Worm (Caenorhabditis elegans) whole organism, mixed stage, embryonic: ENCODE data around the gene Y102E9.3.

Source experiments
- bed-3 ChIP-seq: fragments of 200-800 bp; sonication (Bioruptor generic); optimal IDR thresholded peaks from 3 replicates; lab custom pipeline; 2018; ENCODE audit warnings: mild to moderate bottlenecking, missing genetic modification characterization, moderate library complexity, missing compliant biosample characterization
- blmp-1 ChIP-seq: fragments of 150-350 bp; optimal IDR thresholded peaks from 2 replicates; lab custom pipeline; 2014; ENCODE audit warnings: missing biosample characterization, missing genetic modification characterization
- ceh-39 ChIP-seq: fragments of 150-350 bp; optimal IDR thresholded peaks from 2 replicates; lab custom pipeline; 2014; ENCODE audit warnings: missing biosample characterization, missing genetic modification characterization
- ceh-43 ChIP-seq: fragments of 200-800 bp; sonication (Bioruptor generic); optimal IDR thresholded peaks from 2 replicates; lab custom pipeline; 2018; ENCODE audit warnings: mild to moderate bottlenecking, missing genetic modification characterization, moderate library complexity, missing compliant biosample characterization
- ceh-83 ChIP-seq: fragments of 200-800 bp; sonication (Bioruptor generic); optimal IDR thresholded peaks from 2 replicates; lab custom pipeline; 2018; ENCODE audit warnings: mild to moderate bottlenecking, missing genetic modification characterization, missing compliant biosample characterization
- ces-1 ChIP-seq: fragments of 150-350 bp; optimal IDR thresholded peaks from 2 replicates; lab custom pipeline; 2014; ENCODE audit warnings: missing biosample characterization, missing genetic modification reagents, missing genetic modification characterization
- cnd-1 ChIP-seq: fragments of 200-800 bp; sonication (Bioruptor generic); optimal IDR thresholded peaks from 2 replicates; lab custom pipeline; 2018; ENCODE audit warnings: mild to moderate bottlenecking, missing genetic modification characterization, missing compliant biosample characterization
- drap-1 ChIP-seq: fragments of 200-800 bp; sonication (Bioruptor generic); optimal IDR thresholded peaks from 3 replicates; lab custom pipeline; 2018; ENCODE audit warnings: mild to moderate bottlenecking, missing genetic modification characterization, missing compliant biosample characterization
- elt-1 ChIP-seq: sonication (generic microtip); optimal IDR thresholded peaks from 2 replicates; lab custom pipeline; 2017; ENCODE audit warnings: missing genetic modification characterization, mild to moderate bottlenecking, missing compliant biosample characterization, antibody characterized with exemption, moderate library complexity, borderline replicate concordance; ENCODE audit not compliant: insufficient read depth
- elt-3 ChIP-seq: fragments of 150-350 bp; optimal IDR thresholded peaks from 2 replicates; lab custom pipeline; 2014; ENCODE audit warnings: missing biosample characterization, missing genetic modification characterization
- flh-1 ChIP-seq: fragments of 200-800 bp; sonication (Bioruptor generic); optimal IDR thresholded peaks from 2 replicates; lab custom pipeline; 2018; ENCODE audit warnings: mild to moderate bottlenecking, missing genetic modification characterization, moderate library complexity, missing compliant biosample characterization
- ham-2 ChIP-seq: fragments of 200-800 bp; sonication (Bioruptor generic); optimal IDR thresholded peaks from 2 replicates; lab custom pipeline; 2018; ENCODE audit warnings: mild to moderate bottlenecking, missing genetic modification characterization, missing compliant biosample characterization
- hlh-1 ChIP-seq: fragments of 150-350 bp; optimal IDR thresholded peaks from 2 replicates; lab custom pipeline; 2014; ENCODE audit warnings: missing biosample characterization, missing genetic modification reagents, missing genetic modification characterization
- lin-13 ChIP-seq: fragments of 150-350 bp; optimal IDR thresholded peaks from 2 replicates; lab custom pipeline; 2014; ENCODE audit warnings: missing biosample characterization, missing genetic modification characterization
- lin-32 ChIP-seq: fragments of 200-800 bp; sonication (Bioruptor generic); optimal IDR thresholded peaks from 2 replicates; lab custom pipeline; 2018; ENCODE audit warnings: mild to moderate bottlenecking, missing genetic modification characterization, missing compliant biosample characterization
- lsy-2 ChIP-seq: fragments of 150-350 bp; optimal IDR thresholded peaks from 2 replicates; lab custom pipeline; 2014; ENCODE audit warnings: missing biosample characterization, missing genetic modification characterization
- mab-5 ChIP-seq: fragments of 150-350 bp; optimal IDR thresholded peaks from 2 replicates; lab custom pipeline; 2014; ENCODE audit warnings: missing biosample characterization, missing genetic modification characterization
- mep-1 ChIP-seq: fragments of 150-350 bp; optimal IDR thresholded peaks from 2 replicates; lab custom pipeline; 2017; ENCODE audit warnings: missing biosample characterization, missing genetic modification reagents, missing genetic modification characterization, inconsistent platforms
- mls-2 ChIP-seq: sonication (generic microtip); optimal IDR thresholded peaks from 2 replicates; lab custom pipeline; 2016; ENCODE audit warnings: mild to moderate bottlenecking, missing genetic modification characterization, moderate library complexity, missing compliant biosample characterization
- nhr-12 ChIP-seq: fragments of 150-350 bp; optimal IDR thresholded peaks from 2 replicates; lab custom pipeline; 2014; ENCODE audit warnings: missing biosample characterization, missing genetic modification characterization
- nhr-2 ChIP-seq: fragments of 150-350 bp; optimal IDR thresholded peaks from 2 replicates; lab custom pipeline; 2014; ENCODE audit warnings: missing biosample characterization, missing genetic modification characterization
- nhr-237 ChIP-seq: fragments of 150-350 bp; optimal IDR thresholded peaks from 2 replicates; lab custom pipeline; 2014; ENCODE audit warnings: missing biosample characterization, missing genetic modification characterization
- nhr-28 ChIP-seq: fragments of 150-350 bp; optimal IDR thresholded peaks from 2 replicates; lab custom pipeline; 2014; ENCODE audit warnings: missing biosample characterization, missing genetic modification characterization
- nhr-76 ChIP-seq: sonication (generic microtip); optimal IDR thresholded peaks from 2 replicates; lab custom pipeline; 2017; ENCODE audit warnings: missing biosample characterization, missing genetic modification characterization
- pha-4 ChIP-seq: fragments of 150-350 bp; optimal IDR thresholded peaks from 2 replicates; lab custom pipeline; 2018; ENCODE audit warnings: missing biosample characterization, missing genetic modification reagents, missing genetic modification characterization
- sem-2 ChIP-seq: fragments of 200-800 bp; sonication (Bioruptor generic); optimal IDR thresholded peaks from 2 replicates; lab custom pipeline; 2018; ENCODE audit warnings: mild to moderate bottlenecking, missing genetic modification characterization, missing compliant biosample characterization
- snpc-4 ChIP-seq: fragments of 150-350 bp; optimal IDR thresholded peaks from 2 replicates; lab custom pipeline; 2014; ENCODE audit warnings: missing biosample characterization, missing genetic modification characterization
- unc-120 ChIP-seq: sonication (generic microtip); optimal IDR thresholded peaks from 2 replicates; lab custom pipeline; 2017; ENCODE audit warnings: missing genetic modification characterization, missing compliant biosample characterization; ENCODE audit not compliant: poor library complexity, severe bottlenecking
- unc-39 ChIP-seq: fragments of 150-350 bp; optimal IDR thresholded peaks from 2 replicates; lab custom pipeline; 2014; ENCODE audit warnings: missing biosample characterization, missing genetic modification characterization
- unc-62 ChIP-seq: fragments of 150-350 bp; optimal IDR thresholded peaks from 2 replicates; lab custom pipeline; 2014; ENCODE audit warnings: missing biosample characterization, missing genetic modification reagents, missing genetic modification characterization
- zip-8 ChIP-seq: fragments of 150-350 bp; optimal IDR thresholded peaks from 2 replicates; lab custom pipeline; 2014; ENCODE audit warnings: missing biosample characterization, missing genetic modification characterization

The Y102E9.3 gene

ce11 chrIII:6713266-6713665 lies 21.1 kb downstream of the Y102E9.3 start, which contains the start of gene F37A4.4:
TSS of gene F37A4.4 (plus strand) at chrIII:6713566.
- TF ChIP-seq drap-1: no peak
- no peak for TF ChIP-seq zip-8 (tag; lab: Kevin White, UChicago)
- TF ChIP-seq ceh-43 (GFP tag; lab: Kevin White, UChicago): no peak
- TF ChIP-seq ham-2: no peak
- no peak for TF ChIP-seq lsy-2
- no peak for TF ChIP-seq unc-120 (tag; lab: Kevin White, UChicago)
- TF ChIP-seq pha-4 (tag; lab: Kevin White, UChicago): no peak
- no peak for TF ChIP-seq mep-1
- no peak for TF ChIP-seq mab-5 (tag; lab: Kevin White, UChicago)
- no peak for TF ChIP-seq ces-1 (GFP tag; lab: Kevin White, UChicago)
- no peak for TF ChIP-seq cnd-1 (tag; lab: Kevin White, UChicago)
- TF ChIP-seq nhr-76: no peak
- no peak for TF ChIP-seq lin-32 (GFP tag; lab: Kevin White, UChicago)

DNA sequence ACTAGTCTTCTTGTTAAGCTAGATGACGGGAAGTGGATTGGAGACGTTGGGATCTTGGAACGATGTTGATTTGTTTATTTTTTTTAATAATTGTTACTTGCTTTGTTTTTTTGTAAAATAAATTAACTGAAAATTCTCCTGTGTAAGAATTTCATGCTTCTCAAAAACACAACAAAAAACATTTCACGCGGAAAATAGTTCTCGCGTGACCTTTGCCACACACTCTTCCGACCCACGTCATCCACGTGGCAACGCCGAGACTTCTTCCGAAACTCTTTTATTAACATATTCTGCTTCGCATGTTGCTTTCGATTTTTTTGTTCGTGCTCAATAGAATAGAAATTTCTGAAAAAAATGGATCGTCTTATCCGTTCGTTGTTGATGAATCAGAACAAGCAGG lies 22.7 kb downstream of the Y102E9.3 start, which contains the start of gene F37A4.5:
Gene F37A4.5 (plus strand): TSS at position 301 of the 400 bp plus-strand sequence.
- TF ChIP-seq lin-13 (tag; lab: Kevin White, UChicago): no peak
- TF ChIP-seq blmp-1 (tag; lab: Kevin White, UChicago): no peak
- TF ChIP-seq snpc-4 (tag; lab: Kevin White, UChicago): no peak
- TF ChIP-seq ceh-39 (tag; lab: Kevin White, UChicago): no peak
- TF ChIP-seq bed-3 (GFP tag; lab: Kevin White, UChicago): no peak
- TF ChIP-seq unc-62 (GFP tag; lab: Kevin White, UChicago): no peak
- TF ChIP-seq pha-4 (tag; lab: Kevin White, UChicago): no peak
- no peak for TF ChIP-seq ham-2
- TF ChIP-seq ceh-83 (GFP tag; lab: Kevin White, UChicago): no peak
- TF ChIP-seq cnd-1 (tag; lab: Kevin White, UChicago): no peak
- no peak for TF ChIP-seq ces-1 (GFP tag; lab: Kevin White, UChicago)
- no peak for TF ChIP-seq zip-8 (tag; lab: Kevin White, UChicago)
- TF ChIP-seq mls-2 (tag; lab: Kevin White, UChicago): no peak
- TF ChIP-seq ceh-43 (GFP tag; lab: Kevin White, UChicago): no peak
- no peak for TF ChIP-seq nhr-12 (tag; lab: Kevin White, UChicago)
- TF ChIP-seq sem-2 (GFP tag; lab: Kevin White, UChicago): no peak

DNA sequence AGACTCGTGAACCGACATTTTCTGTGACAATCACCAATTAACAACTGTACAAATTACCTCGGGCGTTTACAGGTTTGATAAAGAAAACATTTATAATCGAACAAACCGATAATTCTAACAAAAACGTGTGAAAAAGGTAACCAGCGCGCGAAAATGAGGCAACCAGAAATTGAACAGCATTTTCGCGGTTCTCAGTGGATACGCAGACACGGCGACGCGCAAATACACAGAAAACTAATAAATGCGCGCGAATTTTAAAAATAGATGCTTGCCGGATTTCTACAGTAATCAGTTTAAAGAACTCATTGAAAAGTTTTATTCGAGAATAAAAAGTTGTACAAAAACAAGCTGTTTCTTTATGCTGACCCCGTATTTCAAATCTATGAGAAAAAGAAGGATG lies 24.3 kb downstream of the Y102E9.3 start, which contains the start of gene isw-1:
Gene isw-1 (minus strand): TSS at position 118 of the 400 bp plus-strand sequence.
- peak; percentile 5 for TF ChIP-seq lin-13 (tag; lab: Kevin White, UChicago)
- TF ChIP-seq ceh-83 (GFP tag; lab: Kevin White, UChicago): no peak
- peak; percentile 25 for TF ChIP-seq nhr-237 (tag; lab: Kevin White, UChicago)
- no peak for TF ChIP-seq blmp-1 (tag; lab: Kevin White, UChicago)
- no peak for TF ChIP-seq unc-39 (tag; lab: Kevin White, UChicago)
- TF ChIP-seq, all 35 proteins: peak for 2

DNA sequence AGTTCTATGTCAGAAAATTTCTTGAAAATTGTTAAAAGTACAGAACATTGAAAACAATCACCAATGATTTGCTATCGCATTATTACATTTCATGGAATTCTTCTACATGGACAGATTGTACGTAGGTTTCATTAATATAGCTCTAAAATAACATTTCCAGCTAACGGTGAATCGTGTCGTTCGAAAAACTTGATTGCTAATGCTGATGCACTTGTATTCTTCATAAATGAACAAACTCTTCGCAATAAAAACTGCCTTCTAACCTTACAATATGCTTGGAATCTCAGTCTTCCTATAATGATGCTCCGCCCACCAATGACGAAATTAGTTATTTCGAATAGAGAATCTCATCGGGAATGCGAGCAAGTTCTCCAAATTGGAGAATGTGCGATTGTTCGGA lies 28.8 kb downstream of the Y102E9.3 start, which contains the start of gene F37A4.6:
Gene F37A4.6 (plus strand): TSS at position 301 of the 400 bp plus-strand sequence.
- no peak for TF ChIP-seq nhr-2 (tag; lab: Kevin White, UChicago)
- TF ChIP-seq ceh-83 (GFP tag; lab: Kevin White, UChicago): no peak
- TF ChIP-seq elt-3 (tag; lab: Kevin White, UChicago): no peak
- no peak for TF ChIP-seq drap-1
- TF ChIP-seq flh-1: no peak
- TF ChIP-seq lsy-2: no peak
- TF ChIP-seq mab-5 (tag; lab: Kevin White, UChicago): no peak
- no peak for TF ChIP-seq ces-1 (GFP tag; lab: Kevin White, UChicago)
- no peak for TF ChIP-seq elt-1 (tag; lab: Kevin White, UChicago)
- no peak for TF ChIP-seq nhr-28 (tag; lab: Kevin White, UChicago)
- TF ChIP-seq sem-2 (GFP tag; lab: Kevin White, UChicago): no peak
- TF ChIP-seq mep-1: no peak

DNA sequence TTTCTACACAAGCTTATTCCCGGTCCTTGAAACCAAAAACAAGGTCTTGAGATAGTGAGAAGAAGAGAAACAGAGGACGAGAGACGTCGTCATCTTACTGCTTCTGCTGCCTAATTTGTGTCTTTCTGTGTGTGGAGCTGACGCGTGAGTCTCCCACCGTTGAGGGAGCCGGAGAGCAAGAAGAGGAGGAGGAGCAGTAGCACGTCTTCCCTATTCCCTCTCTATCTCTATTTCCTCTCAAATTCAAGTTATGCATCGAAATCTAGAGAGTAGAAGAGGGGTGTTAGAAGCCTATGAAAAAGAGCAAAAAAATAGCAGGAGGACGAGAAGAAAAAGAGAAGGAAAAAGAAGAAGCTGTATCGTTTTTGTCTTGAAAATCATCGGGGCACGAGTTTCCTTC lies 39.1 kb downstream of the Y102E9.3 start:
- TF ChIP-seq hlh-1 (tag; lab: Kevin White, UChicago) (no peak), ces-1 (GFP tag; lab: Kevin White, UChicago) (peak; percentile 69)
